Fruit fly (Drosophila melanogaster) whole organism, pupa: ENCODE results near the gene CG32801.

Experiments used
- CG12605 ChIP-seq: fragments of 200-800 bp; sonication (Bioruptor generic); IDR thresholded peaks from 2 replicates; pipeline ENCODE4 v1.3.6; 2022; ENCODE audit warnings: missing biosample characterization, missing genetic modification characterization
- CG13204 ChIP-seq: fragments of 200-800 bp; sonication (Bioruptor generic); optimal IDR thresholded peaks from 2 replicates; lab custom pipeline; 2018; ENCODE audit warnings: missing biosample characterization, mild to moderate bottlenecking, missing genetic modification characterization, moderate library complexity
- CG15710 ChIP-seq: fragments of 200-800 bp; sonication (Bioruptor generic); optimal IDR thresholded peaks from 2 replicates; lab custom pipeline; 2018; ENCODE audit warnings: missing biosample characterization, mild to moderate bottlenecking, missing genetic modification characterization, moderate library complexity
- CG32121 ChIP-seq: fragments of 200-800 bp; sonication (Bioruptor generic); IDR thresholded peaks from 2 replicates; pipeline ENCODE4 v1.3.6; 2022; ENCODE audit warnings: missing biosample characterization, missing genetic modification characterization
- EcR ChIP-seq: fragments of 200-800 bp; sonication (Bioruptor generic); optimal IDR thresholded peaks from 3 replicates; lab custom pipeline; 2019; ENCODE audit warnings: missing biosample characterization, missing genetic modification characterization, mild to moderate bottlenecking, moderate library complexity, missing genetic modification reagents
- Ets98B ChIP-seq: fragments of 200-800 bp; sonication (Bioruptor generic); IDR thresholded peaks from 2 replicates; pipeline ENCODE4 v1.3.6; 2022; ENCODE audit warnings: missing biosample characterization, missing genetic modification characterization
- Pif1B ChIP-seq: fragments of 200-800 bp; sonication (Bioruptor generic); optimal IDR thresholded peaks from 3 replicates; lab custom pipeline; 2016; ENCODE audit warnings: missing biosample characterization, missing genetic modification characterization
- Snoo ChIP-seq: fragments of 200-800 bp; sonication (Bioruptor generic); optimal IDR thresholded peaks from 3 replicates; lab custom pipeline; 2017; ENCODE audit warnings: missing biosample characterization, mild to moderate bottlenecking, missing genetic modification characterization, inconsistent platforms
- fd96Ca ChIP-seq: fragments of 200-800 bp; sonication (Bioruptor generic); IDR thresholded peaks from 3 replicates; pipeline ENCODE4 v1.3.6; 2022; ENCODE audit warnings: missing biosample characterization, missing genetic modification characterization
- rn ChIP-seq: fragments of 200-800 bp; sonication (Bioruptor generic); IDR thresholded peaks from 2 replicates; pipeline ENCODE4 v1.3.6; 2022; ENCODE audit warnings: missing biosample characterization, missing genetic modification characterization

DNA sequence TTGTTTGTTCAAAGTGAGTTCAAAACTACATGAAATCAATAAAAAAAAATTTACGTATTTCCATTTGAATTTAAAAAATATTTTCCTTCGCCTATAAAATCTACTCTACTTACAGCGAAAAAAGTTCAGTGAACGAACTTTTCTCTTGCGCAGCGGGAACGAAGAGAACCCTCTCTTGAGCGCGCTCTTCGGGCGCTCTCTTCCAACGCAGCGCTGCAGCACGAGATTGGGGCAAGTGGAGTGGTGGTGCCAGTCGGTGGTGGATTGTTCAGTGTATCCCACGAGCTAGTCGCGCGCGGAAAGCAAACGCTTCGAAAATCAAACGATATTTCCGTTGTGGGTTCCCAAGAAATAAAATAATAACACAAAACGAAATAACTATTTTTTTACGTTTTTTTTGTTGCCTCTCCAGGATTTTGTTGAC, 38.7 kb upstream of the CG32801 start, which contains the start of gene Hr4:
- TF ChIP-seq CG12605 (peak; percentile 64), CG13204 (peak; percentile 26), Snoo (tag; lab: Kevin White, UChicago) (peak; percentile 4), Ets98B (GFP tag; lab: Robert Waterston, UW) (peak; percentile 59; the same call in 1 of the 2 replicates), EcR (GFP tag; lab: Kevin White, UChicago) (peak; percentile 99), rn (GFP tag; lab: Robert Waterston, UW) (no peak), fd96Ca (GFP tag; lab: Robert Waterston, UW) (no peak; the same call in 2 of the 3 replicates), Pif1B (GFP tag; lab: Kevin White, UChicago) (peak; percentile 28), CG15710 (tag; lab: Kevin White, UChicago) (no peak), CG32121 (GFP tag; lab: Robert Waterston, UW) (peak; percentile 48; the same call in 1 of the 2 replicates)
